Fruit fly (Drosophila melanogaster) whole organism, prepupa: ENCODE data around the gene CG44153.

ENCODE experiments used
- CG11902 ChIP-seq: fragments of 200-800 bp; sonication (Bioruptor generic); optimal IDR thresholded peaks from 3 replicates; lab custom pipeline; 2016; ENCODE audit warnings: missing biosample characterization, missing genetic modification characterization
- CG15336 ChIP-seq: fragments of 200-800 bp; sonication (Bioruptor generic); IDR thresholded peaks from 2 replicates; pipeline ENCODE4 v1.3.6; 2022; ENCODE audit warnings: missing biosample characterization, missing genetic modification characterization
- CG16779 ChIP-seq: fragments of 200-800 bp; sonication (Bioruptor generic); optimal IDR thresholded peaks from 3 replicates; lab custom pipeline; 2017; ENCODE audit warnings: missing biosample characterization, mild to moderate bottlenecking, missing genetic modification characterization
- CG3032 ChIP-seq: fragments of 200-800 bp; optimal IDR thresholded peaks from 2 replicates; lab custom pipeline; 2019; ENCODE audit warnings: missing biosample characterization, mild to moderate bottlenecking, missing genetic modification characterization, moderate library complexity
- CG34406 ChIP-seq: fragments of 200-800 bp; sonication (Bioruptor generic); optimal IDR thresholded peaks from 3 replicates; lab custom pipeline; 2016; ENCODE audit warnings: missing biosample characterization, missing genetic modification characterization
- CG6276 ChIP-seq: fragments of 200-800 bp; sonication (Bioruptor generic); optimal IDR thresholded peaks from 2 replicates; lab custom pipeline; 2017; ENCODE audit warnings: missing biosample characterization, mild to moderate bottlenecking, missing genetic modification characterization
- CG9139 ChIP-seq: fragments of 200-800 bp; sonication (Bioruptor generic); optimal IDR thresholded peaks from 3 replicates; lab custom pipeline; 2017; ENCODE audit warnings: missing biosample characterization, mild to moderate bottlenecking, missing genetic modification characterization
- Eip78C ChIP-seq: fragments of 200-800 bp; sonication (Bioruptor generic); peaks from one replicate; lab custom pipeline; 2016; ENCODE audit warnings: missing biosample characterization, missing genetic modification characterization
- Hr39 ChIP-seq: fragments of 200-800 bp; sonication (Bioruptor generic); optimal IDR thresholded peaks from 2 replicates; lab custom pipeline; 2016; ENCODE audit warnings: missing biosample characterization, missing genetic modification characterization
- Lpt ChIP-seq: fragments of 200-800 bp; sonication (Bioruptor generic); optimal IDR thresholded peaks from 3 replicates; lab custom pipeline; 2016; ENCODE audit warnings: missing biosample characterization, missing genetic modification characterization

DNA sequence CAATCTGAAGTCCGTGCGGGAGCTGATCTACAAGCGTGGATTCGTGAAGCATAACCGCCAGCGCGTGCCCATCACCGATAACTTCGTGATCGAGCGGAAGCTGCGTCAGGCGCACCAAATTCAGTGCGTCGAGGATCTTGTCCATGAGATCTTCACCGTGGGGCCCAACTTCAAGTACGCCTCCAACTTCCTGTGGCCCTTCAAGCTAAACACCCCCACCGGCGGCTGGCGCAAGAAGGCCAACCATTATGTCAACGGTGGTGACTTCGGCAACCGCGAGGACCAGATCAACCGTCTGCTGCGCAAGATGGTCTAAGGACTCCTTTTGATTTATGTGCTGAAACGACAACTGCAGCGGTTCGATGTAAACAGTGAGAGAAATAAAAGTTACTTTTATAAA lies 21.7 kb upstream of the CG44153 start:
- TF ChIP-seq CG9139 (GFP tag; lab: Kevin White, UChicago) (no peak), Hr39 (GFP tag; lab: Kevin White, UChicago) (no peak), CG3032 (tag; lab: Kevin White, UChicago) (no peak), CG34406 (GFP tag; lab: Kevin White, UChicago) (no peak), Eip78C (no peak), CG11902 (GFP tag; lab: Kevin White, UChicago) (no peak), CG16779 (tag; lab: Kevin White, UChicago) (no peak), CG6276 (no peak), CG15336 (no peak), Lpt (GFP tag; lab: Kevin White, UChicago) (no peak)
